Fruit fly (Drosophila melanogaster): Measurements from ENCODE around the gene CG13728.

dm6 chr3L:17351522-17351921, 31.0 kb downstream of the CG13728 start, which contains the start of gene CG7692:
- TF ChIP-seq fru (GFP tag; optimal IDR thresholded peaks at IDR 0.05) (no peak), Abd-B (GFP tag; optimal IDR thresholded peaks at IDR 0.05) (no peak)

Data from whole organism, wandering third instar larva.